Worm (Caenorhabditis elegans): Measurements from ENCODE around the gene usp-46.

DNA sequence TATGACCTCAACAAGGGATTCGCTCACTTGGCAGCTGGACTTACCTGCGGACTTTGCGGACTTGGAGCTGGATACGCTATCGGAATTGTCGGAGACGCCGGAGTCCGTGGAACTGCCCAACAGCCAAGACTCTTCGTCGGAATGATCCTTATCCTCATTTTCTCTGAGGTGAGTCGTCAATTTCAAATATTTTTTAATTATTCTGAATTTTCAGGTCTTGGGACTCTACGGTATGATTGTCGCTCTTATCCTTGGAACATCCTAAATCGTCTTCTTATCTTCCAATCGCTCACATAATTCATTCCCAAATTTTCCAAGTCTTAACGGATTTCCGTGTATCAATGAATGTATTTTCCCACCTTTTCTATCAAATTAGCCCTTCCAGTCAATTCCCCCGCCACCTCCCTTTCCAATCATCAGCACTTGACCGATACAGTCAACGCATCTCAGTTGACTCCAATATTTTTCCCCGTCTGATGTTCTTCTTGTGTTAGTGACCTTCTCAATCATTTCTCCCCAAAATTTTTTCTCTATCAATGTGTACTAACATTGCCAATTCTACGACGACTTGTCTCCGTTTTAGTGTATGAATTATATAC is 6.2 kb downstream of the usp-46 start, which contains the start of gene R10E11.6:
- TF ChIP-seq ztf-11 (tag; optimal IDR thresholded peaks at IDR 0.05): no peak
- no peak for TF ChIP-seq blmp-1 (tag; optimal IDR thresholded peaks at IDR 0.05)
- TF ChIP-seq lin-13 (tag; optimal IDR thresholded peaks at IDR 0.05): no peak
- TF ChIP-seq cnd-1 (tag; optimal IDR thresholded peaks at IDR 0.05): no peak
- TF ChIP-seq nhr-76 (tag; optimal IDR thresholded peaks at IDR 0.05): no peak
- TF ChIP-seq snpc-4 (tag; optimal IDR thresholded peaks at IDR 0.05): no peak
- no peak for TF ChIP-seq mep-1 (tag; optimal IDR thresholded peaks at IDR 0.05)
- TF ChIP-seq lsy-2 (tag; optimal IDR thresholded peaks at IDR 0.05): no peak
- no peak for TF ChIP-seq elt-3 (tag; optimal IDR thresholded peaks at IDR 0.05)
- TF ChIP-seq ceh-83 (GFP tag; optimal IDR thresholded peaks at IDR 0.05): no peak
- TF ChIP-seq unc-62 (GFP tag; optimal IDR thresholded peaks at IDR 0.05): no peak
- no peak for TF ChIP-seq mab-5 (tag; optimal IDR thresholded peaks at IDR 0.05)
